Worm (Caenorhabditis elegans): Measurements from ENCODE around the gene F37A4.3.

- TF ChIP-seq elt-1 (tag; optimal IDR thresholded peaks at IDR 0.05), result no peak
- no peak for TF ChIP-seq nhr-77 (tag; optimal IDR thresholded peaks at IDR 0.05)
- no peak for TF ChIP-seq ZK546.5 (tag; optimal IDR thresholded peaks at IDR 0.05)
- no peak for TF ChIP-seq elt-3 (tag; optimal IDR thresholded peaks at IDR 0.05)
- no peak for TF ChIP-seq ama-1 (optimal IDR thresholded peaks at IDR 0.05)
- no peak for TF ChIP-seq lsy-12 (tag; optimal IDR thresholded peaks at IDR 0.05)
- TF ChIP-seq fkh-10 (GFP tag; optimal IDR thresholded peaks at IDR 0.05), result no peak
- no peak for TF ChIP-seq R02D3.7 (tag; optimal IDR thresholded peaks at IDR 0.05)
- TF ChIP-seq nfya-1 (tag; optimal IDR thresholded peaks at IDR 0.05; ENCODE audit: insufficient read depth), result peak; percentile 8
- no peak for TF ChIP-seq nhr-237 (tag; optimal IDR thresholded peaks at IDR 0.05)
- no peak for TF ChIP-seq pqm-1 (tag; optimal IDR thresholded peaks at IDR 0.05)
- no peak for TF ChIP-seq aly-2 (tag; optimal IDR thresholded peaks at IDR 0.05)
- TF ChIP-seq nhr-23 (tag; optimal IDR thresholded peaks at IDR 0.05), result no peak
- no peak for TF ChIP-seq ztf-4 (tag; optimal IDR thresholded peaks at IDR 0.05)
Observed at ce11 chrIII:6675460-6675859, 42.9 kb upstream of the F37A4.3 start, which contains the start of gene rbf-1.

Measured in whole organism, L3 larva.